Worm (Caenorhabditis elegans) whole organism, L4 larva: ENCODE results near the gene tbc-18.

Experiments
- F10B5.3 ChIP-seq: sonication (generic microtip); optimal IDR thresholded peaks from 2 replicates; lab custom pipeline; 2016; ENCODE audit warnings: mild to moderate bottlenecking, missing genetic modification characterization, missing compliant biosample characterization
- F26F4.8 ChIP-seq: fragments of 200-800 bp; sonication (Bioruptor generic); conservative IDR thresholded peaks from 2 replicates; pipeline ENCODE4 v1.3.6; 2022; ENCODE audit warnings: missing genetic modification characterization, missing compliant biosample characterization
- F49E8.2 ChIP-seq: sonication (generic microtip); optimal IDR thresholded peaks from 2 replicates; lab custom pipeline; 2016; ENCODE audit warnings: missing compliant biosample characterization, mild to moderate bottlenecking, missing genetic modification characterization, borderline replicate concordance
- Y5F2A.4 ChIP-seq: fragments of 200-800 bp; sonication (Bioruptor generic); optimal IDR thresholded peaks from 2 replicates; lab custom pipeline; 2018; ENCODE audit warnings: mild to moderate bottlenecking, missing genetic modification characterization, missing compliant biosample characterization
- Y75B8A.6 ChIP-seq: fragments of 200-800 bp; sonication (Bioruptor generic); IDR thresholded peaks from 2 replicates; pipeline ENCODE4 v1.3.6; 2022; ENCODE audit warnings: missing genetic modification reagents, missing genetic modification characterization, missing compliant biosample characterization
- ama-1 ChIP-seq: fragments of 150-350 bp; optimal IDR thresholded peaks from 2 replicates; lab custom pipeline; 2014; ENCODE audit warnings: inconsistent platforms, mixed read lengths
- arid-1 ChIP-seq: fragments of 200-800 bp; sonication (Bioruptor generic); conservative IDR thresholded peaks from 2 replicates; pipeline ENCODE4 v1.3.6; 2022; ENCODE audit warnings: missing genetic modification reagents, missing genetic modification characterization, missing compliant biosample characterization
- ceh-32 ChIP-seq: sonication (generic microtip); optimal IDR thresholded peaks from 2 replicates; lab custom pipeline; 2016; ENCODE audit warnings: mild to moderate bottlenecking, missing genetic modification characterization, missing compliant biosample characterization; ENCODE audit not compliant: poor library complexity
- ceh-44 ChIP-seq: fragments of 200-800 bp; sonication (Bioruptor generic); IDR thresholded peaks from 2 replicates; pipeline ENCODE4 v1.3.6; 2022; ENCODE audit warnings: missing genetic modification reagents, missing genetic modification characterization, missing compliant biosample characterization
- ceh-82 ChIP-seq: sonication (generic microtip); optimal IDR thresholded peaks from 2 replicates; lab custom pipeline; 2017; ENCODE audit warnings: missing biosample characterization, missing genetic modification characterization
- ctbp-1 ChIP-seq: fragments of 200-800 bp; sonication (Bioruptor generic); IDR thresholded peaks from 2 replicates; pipeline ENCODE4 v1.3.6; 2022; ENCODE audit warnings: missing genetic modification reagents, missing genetic modification characterization, missing compliant biosample characterization
- daf-19 ChIP-seq: fragments of 200-800 bp; sonication (Bioruptor generic); conservative IDR thresholded peaks from 2 replicates; pipeline ENCODE4 v1.3.6; 2022; ENCODE audit warnings: missing genetic modification characterization, missing compliant biosample characterization
- dmd-6 ChIP-seq: fragments of 200-800 bp; sonication (Bioruptor generic); IDR thresholded peaks from 2 replicates; pipeline ENCODE4 v1.3.6; 2022; ENCODE audit warnings: missing genetic modification reagents, missing genetic modification characterization, missing compliant biosample characterization
- dpl-1 ChIP-seq: fragments of 150-350 bp; optimal IDR thresholded peaks from 2 replicates; lab custom pipeline; 2014; ENCODE audit warnings: missing biosample characterization, missing genetic modification reagents, missing genetic modification characterization
- duxl-1 ChIP-seq: sonication (generic microtip); optimal IDR thresholded peaks from 2 replicates; lab custom pipeline; 2016; ENCODE audit warnings: mild to moderate bottlenecking, missing genetic modification characterization, moderate library complexity, missing compliant biosample characterization; ENCODE audit not compliant: poor library complexity
- dve-1 ChIP-seq: sonication (generic microtip); optimal IDR thresholded peaks from 2 replicates; lab custom pipeline; 2017; ENCODE audit warnings: antibody characterized with exemption, mild to moderate bottlenecking, missing genetic modification characterization, missing compliant biosample characterization; ENCODE audit not compliant: insufficient read depth
- egl-43 ChIP-seq: fragments of 200-800 bp; sonication (Bioruptor generic); IDR thresholded peaks from 2 replicates; pipeline ENCODE4 v1.3.6; 2022; ENCODE audit warnings: missing genetic modification reagents, missing genetic modification characterization, missing compliant biosample characterization
- fos-1 ChIP-seq: fragments of 150-350 bp; optimal IDR thresholded peaks from 2 replicates; lab custom pipeline; 2014; ENCODE audit warnings: missing biosample characterization, missing genetic modification characterization
- hif-1 ChIP-seq, 2 experiments: sonication (generic microtip); optimal IDR thresholded peaks; 2 replicates each; lab custom pipeline; 2016 to 2017; ENCODE audit warnings: missing compliant biosample characterization in 2 of 2, missing genetic modification characterization in 2 of 2, missing genetic modification reagents in 2 of 2, missing genotype in 2 of 2, mild to moderate bottlenecking in 1 of 2
- hlh-11 ChIP-seq: fragments of 200-800 bp; sonication (Bioruptor generic); optimal IDR thresholded peaks from 2 replicates; lab custom pipeline; 2018; ENCODE audit warnings: mild to moderate bottlenecking, missing genetic modification characterization, missing compliant biosample characterization
- lim-7 ChIP-seq: fragments of 200-800 bp; sonication (Bioruptor generic); IDR thresholded peaks from 2 replicates; pipeline ENCODE4 v1.3.6; 2022; ENCODE audit warnings: missing genetic modification characterization, missing compliant biosample characterization
- lin-15B ChIP-seq: fragments of 150-350 bp; sonication (generic microtip); optimal IDR thresholded peaks from 3 replicates; lab custom pipeline; 2014; ENCODE audit warnings: missing biosample characterization, missing genetic modification characterization
- lin-29 ChIP-seq: fragments of 200-800 bp; sonication (Bioruptor generic); IDR thresholded peaks from 2 replicates; pipeline ENCODE4 v1.3.6; 2022; ENCODE audit warnings: missing genetic modification reagents, missing genetic modification characterization, missing compliant biosample characterization
- lsy-2 ChIP-seq, 2 experiments: fragments of 150-350 bp in 1 of 2; sonication (generic microtip) in 1 of 2; optimal IDR thresholded peaks; 2 replicates each; lab custom pipeline; 2014 to 2017; ENCODE audit warnings: missing biosample characterization in 2 of 2, missing genetic modification characterization in 2 of 2
- madf-9 ChIP-seq: fragments of 200-800 bp; sonication (Bioruptor generic); conservative IDR thresholded peaks from 2 replicates; pipeline ENCODE4 v1.3.6; 2022; ENCODE audit warnings: missing genetic modification reagents, missing genetic modification characterization, missing compliant biosample characterization
- mep-1 ChIP-seq: fragments of 150-350 bp; sonication (generic microtip); optimal IDR thresholded peaks from 3 replicates; lab custom pipeline; 2014; ENCODE audit warnings: missing biosample characterization, missing genetic modification characterization
- mes-2 ChIP-seq: sonication (generic microtip); optimal IDR thresholded peaks from 2 replicates; lab custom pipeline; 2016; ENCODE audit warnings: missing genotype, mild to moderate bottlenecking, missing genetic modification characterization, missing compliant biosample characterization; ENCODE audit not compliant: poor library complexity, severe bottlenecking
- mxl-3 ChIP-seq: fragments of 200-800 bp; sonication (Bioruptor generic); optimal IDR thresholded peaks from 2 replicates; lab custom pipeline; 2018; ENCODE audit warnings: mild to moderate bottlenecking, missing genetic modification characterization, missing compliant biosample characterization
- nhr-10 ChIP-seq: fragments of 150-350 bp; optimal IDR thresholded peaks from 2 replicates; lab custom pipeline; 2014; ENCODE audit warnings: missing biosample characterization, missing genetic modification characterization
- nhr-11 ChIP-seq: fragments of 150-350 bp; optimal IDR thresholded peaks from 2 replicates; lab custom pipeline; 2014; ENCODE audit warnings: missing biosample characterization, missing genetic modification characterization
- nhr-25 ChIP-seq: sonication (generic microtip); optimal IDR thresholded peaks from 2 replicates; lab custom pipeline; 2017; ENCODE audit warnings: missing genetic modification characterization, mild to moderate bottlenecking, missing compliant biosample characterization, antibody characterized with exemption, moderate library complexity, borderline replicate concordance; ENCODE audit not compliant: insufficient read depth
- nhr-42 ChIP-seq: fragments of 200-800 bp; sonication (Bioruptor generic); IDR thresholded peaks from 2 replicates; pipeline ENCODE4 v1.3.6; 2022; ENCODE audit warnings: missing genetic modification characterization, missing compliant biosample characterization
- nhr-48 ChIP-seq: sonication (generic microtip); optimal IDR thresholded peaks from 2 replicates; lab custom pipeline; 2016; ENCODE audit warnings: mild to moderate bottlenecking, missing genetic modification characterization, missing compliant biosample characterization
- nhr-6 ChIP-seq: fragments of 150-350 bp; optimal IDR thresholded peaks from 2 replicates; lab custom pipeline; 2014; ENCODE audit warnings: missing biosample characterization, missing genetic modification characterization
- nhr-76 ChIP-seq: fragments of 150-350 bp; optimal IDR thresholded peaks from 2 replicates; lab custom pipeline; 2014; ENCODE audit warnings: missing biosample characterization, missing genetic modification characterization
- nhr-77 ChIP-seq: fragments of 150-350 bp; optimal IDR thresholded peaks from 2 replicates; lab custom pipeline; 2014; ENCODE audit warnings: missing biosample characterization, missing genetic modification characterization
- pha-4 ChIP-seq, 2 experiments: fragments of 150-350 bp in 1 of 2; fragments of 200-800 bp in 1 of 2; sonication (Bioruptor generic) in 1 of 2; IDR thresholded peaks in 1 of 2; optimal IDR thresholded peaks in 1 of 2; 2 replicates each; pipeline versions ENCODE4 v1.3.6 to Lab custom; 2014 to 2022; ENCODE audit warnings: missing genetic modification characterization in 2 of 2, missing genetic modification reagents in 2 of 2, missing biosample characterization in 1 of 2, missing compliant biosample characterization in 1 of 2
- rbr-2 ChIP-seq: sonication (generic microtip); optimal IDR thresholded peaks from 2 replicates; lab custom pipeline; 2016; ENCODE audit warnings: missing genotype, missing genetic modification characterization, missing compliant biosample characterization
- saeg-2 ChIP-seq: fragments of 200-800 bp; sonication (Bioruptor generic); IDR thresholded peaks from 2 replicates; pipeline ENCODE4 v1.3.6; 2022; ENCODE audit warnings: missing genetic modification reagents, missing genetic modification characterization, missing compliant biosample characterization
- skn-1 ChIP-seq: fragments of 150-350 bp; optimal IDR thresholded peaks from 2 replicates; lab custom pipeline; 2014; ENCODE audit warnings: missing biosample characterization, missing genetic modification characterization
- tra-1 ChIP-seq: fragments of 200-800 bp; sonication (Bioruptor generic); IDR thresholded peaks from 2 replicates; pipeline ENCODE4 v1.3.6; 2022; ENCODE audit warnings: missing genetic modification reagents, missing genetic modification characterization, missing compliant biosample characterization
- vab-7 ChIP-seq: fragments of 200-800 bp; sonication (Bioruptor generic); IDR thresholded peaks from 2 replicates; pipeline ENCODE4 v1.3.6; 2022; ENCODE audit warnings: missing genetic modification reagents, missing genetic modification characterization, missing compliant biosample characterization
- zag-1 ChIP-seq: fragments of 150-350 bp; optimal IDR thresholded peaks from 2 replicates; lab custom pipeline; 2014; ENCODE audit warnings: missing biosample characterization, missing genetic modification characterization
- zfp-2 ChIP-seq: sonication (generic microtip); optimal IDR thresholded peaks from 2 replicates; lab custom pipeline; 2016; ENCODE audit warnings: mild to moderate bottlenecking, missing genetic modification characterization, missing compliant biosample characterization
- zfp-3 ChIP-seq: fragments of 200-800 bp; sonication (Bioruptor generic); conservative IDR thresholded peaks from 2 replicates; pipeline ENCODE4 v1.3.6; 2022; ENCODE audit warnings: missing genetic modification reagents, missing genetic modification characterization, missing compliant biosample characterization
- zip-11 ChIP-seq: fragments of 200-800 bp; sonication (Bioruptor generic); IDR thresholded peaks from 2 replicates; pipeline ENCODE4 v1.3.6; 2022; ENCODE audit warnings: missing genetic modification characterization, missing compliant biosample characterization
- zip-2 ChIP-seq: fragments of 150-350 bp; optimal IDR thresholded peaks from 2 replicates; lab custom pipeline; 2014; ENCODE audit warnings: missing biosample characterization, missing genetic modification characterization
- ztf-11 ChIP-seq: fragments of 150-350 bp; optimal IDR thresholded peaks from 2 replicates; lab custom pipeline; 2014; ENCODE audit warnings: missing biosample characterization, missing genetic modification characterization

The tbc-18 gene

ce11 chrX:8418382-8418781 is 40.0 kb downstream of the tbc-18 start, which contains the start of gene spp-13:
TSS of gene spp-13 (minus strand) at chrX:8418524.
- TF ChIP-seq nhr-42 (GFP tag; lab: Robert Waterston, UW) = peak; percentile 24; the same call in 1 of the 2 replicates
- peak; percentile 43 for TF ChIP-seq hlh-11 (tag; lab: Kevin White, UChicago)
- TF ChIP-seq saeg-2 (GFP tag; lab: Robert Waterston, UW) = no peak

ce11 chrX:8419252-8419651 is 40.9 kb downstream of the tbc-18 start:
- TF ChIP-seq mep-1 (peak; percentile 19), egl-43 (GFP tag; lab: Robert Waterston, UW) (peak; percentile 77), dve-1 (tag; lab: Kevin White, UChicago) (peak; percentile 46), ctbp-1 (no peak), arid-1 (GFP tag; lab: Robert Waterston, UW) (0 out of 2 replicates have a peak, but pooled peaks have one; percentile 39), Y5F2A.4 (GFP tag; lab: Kevin White, UChicago) (no peak), F26F4.8 (peak; percentile 62; the same call in 1 of the 2 replicates), nhr-48 (no peak), nhr-10 (tag; lab: Kevin White, UChicago) (no peak), nhr-76 (no peak), pha-4 (GFP tag; IDR thresholded peaks at IDR 0.05; lab: Robert Waterston, UW) (peak; percentile 63), pha-4 (tag; optimal IDR thresholded peaks at IDR 0.05; lab: Kevin White, UChicago) (no peak), ceh-82 (tag; lab: Kevin White, UChicago) (no peak), mes-2 (peak; percentile 50), duxl-1 (tag; lab: Kevin White, UChicago) (no peak), rbr-2 (tag; lab: Kevin White, UChicago) (no peak), daf-19 (no peak), dmd-6 (GFP tag; lab: Robert Waterston, UW) (no peak), nhr-11 (tag; lab: Kevin White, UChicago) (no peak), zfp-2 (tag; lab: Kevin White, UChicago) (no peak), Y75B8A.6 (GFP tag; lab: Robert Waterston, UW) (no peak), lim-7 (GFP tag; lab: Robert Waterston, UW) (peak; percentile 68), ceh-32 (tag; lab: Kevin White, UChicago) (no peak), F49E8.2 (tag; lab: Kevin White, UChicago) (no peak), zag-1 (tag; lab: Kevin White, UChicago) (no peak), mxl-3 (no peak), zfp-3 (GFP tag; lab: Robert Waterston, UW) (no peak), nhr-6 (tag; lab: Kevin White, UChicago) (peak; percentile 18), lin-29 (GFP tag; lab: Robert Waterston, UW) (no peak), lsy-2 (tag; optimal IDR thresholded peaks at IDR 0.05; lab: Kevin White, UChicago) (no peak), lin-15B (no peak), F10B5.3 (no peak), ama-1 (no peak), nhr-25 (no peak), ztf-11 (tag; lab: Kevin White, UChicago) (no peak), dpl-1 (GFP tag; lab: Kevin White, UChicago) (no peak), skn-1 (tag; lab: Kevin White, UChicago) (no peak), hlh-11 (tag; lab: Kevin White, UChicago) (no peak), madf-9 (GFP tag; lab: Robert Waterston, UW) (no peak), nhr-77 (tag; lab: Kevin White, UChicago) (no peak), saeg-2 (GFP tag; lab: Robert Waterston, UW) (no peak), hif-1 (tag; optimal IDR thresholded peaks at IDR 0.05; lab: Kevin White, UChicago) (no peak), zip-2 (no peak), fos-1 (tag; lab: Kevin White, UChicago) (no peak), ceh-44 (GFP tag; lab: Robert Waterston, UW) (no peak), vab-7 (GFP tag; lab: Robert Waterston, UW) (peak; percentile 47; the same call in 1 of the 2 replicates), tra-1 (peak; percentile 40; the same call in 1 of the 2 replicates), zip-11 (GFP tag; lab: Robert Waterston, UW) (no peak)
